Fruit fly (Drosophila melanogaster) whole organism, embryonic: ENCODE measurements around the gene CG7879.

Experiments used
- Bteb2 ChIP-seq: fragments of 200-800 bp; sonication (Bioruptor generic); optimal IDR thresholded peaks from 2 replicates; lab custom pipeline; 2016; ENCODE audit warnings: missing biosample characterization, missing genetic modification characterization
- CG12219 ChIP-seq: fragments of 200-800 bp; sonication (Bioruptor generic); optimal IDR thresholded peaks from 3 replicates; lab custom pipeline; 2018; ENCODE audit warnings: missing biosample characterization, mild to moderate bottlenecking, missing genetic modification characterization
- CG12236 ChIP-seq: fragments of 200-800 bp; sonication (Bioruptor generic); optimal IDR thresholded peaks from 2 replicates; lab custom pipeline; 2016; ENCODE audit warnings: missing biosample characterization, missing genetic modification characterization
- CG12391 ChIP-seq: fragments of 200-800 bp; sonication (Bioruptor generic); optimal IDR thresholded peaks from 3 replicates; lab custom pipeline; 2018; ENCODE audit warnings: missing biosample characterization, mild to moderate bottlenecking, missing genetic modification characterization, moderate library complexity
- CG12659 ChIP-seq: fragments of 200-800 bp; sonication (Bioruptor generic); optimal IDR thresholded peaks from 3 replicates; lab custom pipeline; 2017; ENCODE audit warnings: mild to moderate bottlenecking, missing biosample characterization, missing genetic modification reagents, missing genetic modification characterization
- CG14014 ChIP-seq: fragments of 200-800 bp; sonication (Bioruptor generic); IDR thresholded peaks from 2 replicates; pipeline ENCODE4 v1.3.6; 2022; ENCODE audit warnings: missing biosample characterization, missing genetic modification characterization
- CG1602 ChIP-seq: fragments of 200-800 bp; sonication (Bioruptor generic); optimal IDR thresholded peaks from 3 replicates; lab custom pipeline; 2016; ENCODE audit warnings: missing biosample characterization, missing genetic modification characterization
- CG17385 ChIP-seq: fragments of 200-800 bp; sonication (Bioruptor generic); optimal IDR thresholded peaks from 3 replicates; lab custom pipeline; 2018; ENCODE audit warnings: missing biosample characterization, mild to moderate bottlenecking, missing genetic modification characterization
- CG17612 ChIP-seq: fragments of 200-800 bp; sonication (Bioruptor generic); IDR thresholded peaks from 2 replicates; pipeline ENCODE4 v1.3.6; 2022; ENCODE audit warnings: missing biosample characterization, missing genetic modification characterization
- CG17829 ChIP-seq: fragments of 200-800 bp; optimal IDR thresholded peaks from 2 replicates; lab custom pipeline; 2019; ENCODE audit warnings: missing biosample characterization, mild to moderate bottlenecking, missing genetic modification characterization, moderate library complexity
- CG18619 ChIP-seq: fragments of 200-800 bp; sonication (Bioruptor generic); optimal IDR thresholded peaks from 3 replicates; lab custom pipeline; 2017; ENCODE audit warnings: missing biosample characterization, mild to moderate bottlenecking, missing genetic modification characterization
- CG3065 ChIP-seq: fragments of 200-800 bp; sonication (Bioruptor generic); optimal IDR thresholded peaks from 2 replicates; lab custom pipeline; 2016; ENCODE audit warnings: missing biosample characterization, missing genetic modification characterization
- CG34376 ChIP-seq: fragments of 200-800 bp; sonication (Bioruptor generic); optimal IDR thresholded peaks from 2 replicates; lab custom pipeline; 2018; ENCODE audit warnings: missing biosample characterization, mild to moderate bottlenecking, missing genetic modification characterization
- CG6683 ChIP-seq: fragments of 200-800 bp; sonication (Bioruptor generic); optimal IDR thresholded peaks from 2 replicates; lab custom pipeline; 2017; ENCODE audit warnings: missing biosample characterization, mild to moderate bottlenecking, missing genetic modification characterization, missing genetic modification reagents
- CG6765 ChIP-seq: fragments of 200-800 bp; sonication (Bioruptor generic); optimal IDR thresholded peaks from 3 replicates; lab custom pipeline; 2017; ENCODE audit warnings: missing biosample characterization, mild to moderate bottlenecking, missing genetic modification characterization
- CG9437 ChIP-seq: fragments of 200-800 bp; sonication (Bioruptor generic); optimal IDR thresholded peaks from 2 replicates; lab custom pipeline; 2018; ENCODE audit warnings: missing biosample characterization, mild to moderate bottlenecking, missing genetic modification characterization
- CoRest ChIP-seq: fragments of 200-800 bp; sonication (Bioruptor generic); optimal IDR thresholded peaks from 3 replicates; lab custom pipeline; 2018; ENCODE audit warnings: missing biosample characterization, mild to moderate bottlenecking, missing genetic modification characterization, moderate library complexity
- CrebB ChIP-seq: fragments of 200-800 bp; sonication (Bioruptor generic); optimal IDR thresholded peaks from 3 replicates; lab custom pipeline; 2018; ENCODE audit warnings: missing biosample characterization, mild to moderate bottlenecking, missing genetic modification characterization
- Eip74EF ChIP-seq, 2 experiments: fragments of 200-800 bp in 1 of 2; fragments of >200 bp in 1 of 2; sonication (Bioruptor generic) in 1 of 2; optimal IDR thresholded peaks; 2 replicates each; lab custom pipeline; 2017 to 2019; ENCODE audit warnings: missing biosample characterization in 2 of 2, missing genetic modification characterization in 2 of 2, mild to moderate bottlenecking in 1 of 2, moderate library complexity in 1 of 2
- Fer3 ChIP-seq: fragments of 200-800 bp; sonication (Bioruptor generic); optimal IDR thresholded peaks from 2 replicates; lab custom pipeline; 2018; ENCODE audit warnings: missing biosample characterization, mild to moderate bottlenecking, missing genetic modification characterization, moderate library complexity
- HLHmδ ChIP-seq: fragments of 200-800 bp; sonication (Bioruptor generic); optimal IDR thresholded peaks from 2 replicates; lab custom pipeline; 2018; ENCODE audit warnings: missing biosample characterization, mild to moderate bottlenecking, missing genetic modification characterization, moderate library complexity
- Hand ChIP-seq: fragments of 200-800 bp; sonication (Bioruptor generic); optimal IDR thresholded peaks from 2 replicates; lab custom pipeline; 2017; ENCODE audit warnings: mild to moderate bottlenecking, missing biosample characterization, missing genetic modification reagents, missing genetic modification characterization
- Hr78 ChIP-seq, 2 experiments: fragments of 200-800 bp in 1 of 2; fragments of >200 bp in 1 of 2; sonication (Bioruptor generic) in 1 of 2; optimal IDR thresholded peaks; 2 replicates each; lab custom pipeline; 2017 to 2019; ENCODE audit warnings: missing biosample characterization in 2 of 2, missing genetic modification characterization in 2 of 2, mild to moderate bottlenecking in 1 of 2, moderate library complexity in 1 of 2
- Kr ChIP-seq: fragments of 200-800 bp; sonication (Bioruptor generic); optimal IDR thresholded peaks from 2 replicates; lab custom pipeline; 2017; ENCODE audit warnings: missing biosample characterization, mild to moderate bottlenecking, missing genetic modification characterization
- NfI ChIP-seq: fragments of 200-800 bp; sonication (Bioruptor generic); optimal IDR thresholded peaks from 3 replicates; lab custom pipeline; 2018; ENCODE audit warnings: missing biosample characterization, mild to moderate bottlenecking, missing genetic modification characterization, moderate library complexity
- Oaz ChIP-seq: fragments of 200-800 bp; sonication (Bioruptor generic); IDR thresholded peaks from 2 replicates; pipeline ENCODE4 v1.3.6; 2022; ENCODE audit warnings: missing biosample characterization, missing genetic modification characterization
- Rx ChIP-seq: fragments of 200-800 bp; sonication (Bioruptor generic); IDR thresholded peaks from 2 replicates; pipeline ENCODE4 v1.3.6; 2022; ENCODE audit warnings: missing biosample characterization, missing genetic modification characterization
- Sox102F ChIP-seq: fragments of 200-800 bp; sonication (Bioruptor generic); optimal IDR thresholded peaks from 2 replicates; lab custom pipeline; 2018; ENCODE audit warnings: missing biosample characterization, mild to moderate bottlenecking, missing genetic modification characterization, moderate library complexity
- TFAM ChIP-seq: fragments of 200-800 bp; sonication (Bioruptor generic); optimal IDR thresholded peaks from 2 replicates; lab custom pipeline; 2017; ENCODE audit warnings: missing biosample characterization, missing genetic modification characterization, inconsistent platforms
- Usf ChIP-seq: fragments of 200-800 bp; sonication (Bioruptor generic); optimal IDR thresholded peaks from 2 replicates; lab custom pipeline; 2017; ENCODE audit warnings: missing genotype, missing biosample characterization, missing genetic modification characterization
- ac ChIP-seq: fragments of 200-800 bp; sonication (Bioruptor generic); optimal IDR thresholded peaks from 3 replicates; lab custom pipeline; 2017; ENCODE audit warnings: missing biosample characterization, mild to moderate bottlenecking, missing genetic modification characterization
- al ChIP-seq: fragments of 200-800 bp; sonication (Bioruptor generic); IDR thresholded peaks from 2 replicates; pipeline ENCODE4 v1.3.6; 2022; ENCODE audit warnings: missing biosample characterization, missing genetic modification characterization
- fd96Cb ChIP-seq: fragments of 200-800 bp; sonication (Bioruptor generic); optimal IDR thresholded peaks from 2 replicates; lab custom pipeline; 2018; ENCODE audit warnings: missing biosample characterization, mild to moderate bottlenecking, missing genetic modification characterization, moderate library complexity
- fu2 ChIP-seq: fragments of 200-800 bp; sonication (Bioruptor generic); optimal IDR thresholded peaks from 2 replicates; lab custom pipeline; 2016; ENCODE audit warnings: missing biosample characterization, missing genetic modification characterization
- grau ChIP-seq: fragments of 200-800 bp; optimal IDR thresholded peaks from 3 replicates; lab custom pipeline; 2019; ENCODE audit warnings: missing biosample characterization, mild to moderate bottlenecking, missing genetic modification characterization, moderate library complexity
- ham ChIP-seq: fragments of 200-800 bp; sonication (Bioruptor generic); IDR thresholded peaks from 2 replicates; pipeline ENCODE4 v1.3.6; 2022; ENCODE audit warnings: missing biosample characterization, missing genetic modification characterization
- hkb ChIP-seq, 2 experiments: fragments of 200-800 bp in 1 of 2; fragments of >200 bp in 1 of 2; sonication (Bioruptor generic) in 1 of 2; IDR thresholded peaks in 1 of 2; optimal IDR thresholded peaks in 1 of 2; 2 replicates each; pipeline versions ENCODE4 v1.3.6 to Lab custom; 2017 to 2022; ENCODE audit warnings: missing biosample characterization in 1 of 2, missing genetic modification characterization in 1 of 2
- kay ChIP-seq: fragments of 200-800 bp; sonication (Bioruptor generic); optimal IDR thresholded peaks from 2 replicates; lab custom pipeline; 2016; ENCODE audit warnings: missing biosample characterization, missing genetic modification characterization
- org-1 ChIP-seq: fragments of 200-800 bp; sonication (Bioruptor generic); optimal IDR thresholded peaks from 2 replicates; lab custom pipeline; 2017; ENCODE audit warnings: missing biosample characterization, missing genetic modification characterization
- otp ChIP-seq: fragments of 200-800 bp; sonication (Bioruptor generic); IDR thresholded peaks from 3 replicates; pipeline ENCODE4, ENCODE4 v1.3.6; 2022; ENCODE audit warnings: missing biosample characterization, missing genetic modification characterization
- sens-2 ChIP-seq: fragments of 200-800 bp; sonication (Bioruptor generic); IDR thresholded peaks from 2 replicates; pipeline ENCODE4 v1.3.6; 2022; ENCODE audit warnings: missing biosample characterization, missing genetic modification characterization
- sisA ChIP-seq: fragments of 200-800 bp; sonication (Bioruptor generic); IDR thresholded peaks from 2 replicates; pipeline ENCODE4 v1.3.6; 2022; ENCODE audit warnings: missing biosample characterization, missing genetic modification characterization
- sna ChIP-seq: fragments of 200-800 bp; sonication (Bioruptor generic); IDR thresholded peaks from 2 replicates; pipeline ENCODE4 v1.3.6; 2022; ENCODE audit warnings: missing biosample characterization, missing genetic modification characterization; ENCODE audit not compliant: partially characterized antibody
- sqz ChIP-seq: fragments of 200-800 bp; sonication (Bioruptor generic); optimal IDR thresholded peaks from 3 replicates; lab custom pipeline; 2018; ENCODE audit warnings: missing biosample characterization, mild to moderate bottlenecking, missing genetic modification characterization
- tin ChIP-seq: fragments of 200-800 bp; sonication (Bioruptor generic); optimal IDR thresholded peaks from 3 replicates; lab custom pipeline; 2016; ENCODE audit warnings: missing biosample characterization, missing genetic modification characterization
- tll ChIP-seq, 2 experiments: fragments of 200-800 bp in 1 of 2; fragments of >200 bp in 1 of 2; sonication (Bioruptor generic) in 1 of 2; optimal IDR thresholded peaks; 2 replicates each; lab custom pipeline; 2017 to 2019; ENCODE audit warnings: missing biosample characterization in 2 of 2, missing genetic modification characterization in 2 of 2, mild to moderate bottlenecking in 1 of 2, moderate library complexity in 1 of 2
- ttk ChIP-seq: fragments of 200-800 bp; sonication (Bioruptor generic); IDR thresholded peaks from 2 replicates; pipeline ENCODE4 v2.1.2; 2022; ENCODE audit warnings: missing biosample characterization, missing genetic modification characterization
- vnd ChIP-seq: fragments of 200-800 bp; sonication (Bioruptor generic); IDR thresholded peaks from 3 replicates; pipeline ENCODE4 v1.3.6; 2022; ENCODE audit warnings: missing biosample characterization, missing genetic modification characterization; ENCODE audit not compliant: partially characterized antibody

Gene CG7879

dm6 chr3L:1591692-1592371 is 23.4 kb upstream of the CG7879 start (continued):
- peak in 1 of 2 experiments; percentile 46 for TF ChIP-seq Eip74EF (GFP tag; optimal IDR thresholded peaks at IDR 0.05; lab: Kevin White, UChicago)
- TF ChIP-seq CG14014 (GFP tag; lab: Robert Waterston, UW), result peak; percentile 70; the same call in 1 of the 2 replicates
- peak; percentile 28 for TF ChIP-seq CG12391
- TF ChIP-seq org-1, result peak; percentile 75
- TF ChIP-seq CG12219, result peak; percentile 11
- no peak for TF ChIP-seq ac (GFP tag; lab: Kevin White, UChicago)
- peak; percentile 71 for TF ChIP-seq NfI
- peak; percentile 62 for TF ChIP-seq CoRest (tag; lab: Kevin White, UChicago)
- TF ChIP-seq sna (GFP tag; lab: Robert Waterston, UW), result no peak
- no peak for TF ChIP-seq Sox102F
- no peak for TF ChIP-seq Rx
- TF ChIP-seq Kr (GFP tag; lab: Kevin White, UChicago), result no peak
- no peak for TF ChIP-seq sisA
- no peak for TF ChIP-seq Hr78 (GFP tag; optimal IDR thresholded peaks at IDR 0.05; lab: Kevin White, UChicago)
- TF ChIP-seq hkb (optimal IDR thresholded peaks at IDR 0.05; lab: Kevin White, UChicago), result no peak
- TF ChIP-seq hkb (GFP tag; IDR thresholded peaks at IDR 0.05; lab: Robert Waterston, UW), result peak; percentile 80
- 0 out of 2 replicates have a peak, but pooled peaks have one; percentile 16 for TF ChIP-seq al (GFP tag; lab: Robert Waterston, UW)
- no peak for TF ChIP-seq tin (GFP tag; lab: Kevin White, UChicago)
- TF ChIP-seq Hand (GFP tag; lab: Kevin White, UChicago), result peak; percentile 74
- TF ChIP-seq ham, result no peak
- TF ChIP-seq CG9437 (GFP tag; lab: Kevin White, UChicago), result no peak
- no peak for TF ChIP-seq tll (GFP tag; optimal IDR thresholded peaks at IDR 0.05; lab: Kevin White, UChicago)
- 0 out of 3 replicates have a peak, but pooled peaks have one; percentile 9 for TF ChIP-seq otp (GFP tag; lab: Robert Waterston, UW)
- no peak for TF ChIP-seq CG17829
- TF ChIP-seq sens-2 (GFP tag; lab: Robert Waterston, UW), result no peak
- TF ChIP-seq CG18619 (GFP tag; lab: Kevin White, UChicago), result peak; percentile 79
- peak; percentile 30 for TF ChIP-seq kay (GFP tag; lab: Kevin White, UChicago)
- TF ChIP-seq CG6765 (GFP tag; lab: Kevin White, UChicago), result peak; percentile 91
- no peak for TF ChIP-seq CG1602 (GFP tag; lab: Kevin White, UChicago)
- no peak for TF ChIP-seq vnd (GFP tag; lab: Robert Waterston, UW)
- TF ChIP-seq CG6683 (GFP tag; lab: Kevin White, UChicago), result peak; percentile 79
- peak; percentile 19 for TF ChIP-seq fd96Cb
- peak; percentile 53 for TF ChIP-seq grau (tag; lab: Kevin White, UChicago)
- no peak for TF ChIP-seq TFAM (GFP tag; lab: Kevin White, UChicago)
- TF ChIP-seq Oaz (GFP tag; lab: Robert Waterston, UW), result no peak
- peak; percentile 59 for TF ChIP-seq CG17385 (GFP tag; lab: Kevin White, UChicago)
- TF ChIP-seq CG12659 (GFP tag; lab: Kevin White, UChicago), result peak; percentile 80
- no peak for TF ChIP-seq CG17612
- TF ChIP-seq sqz (GFP tag; lab: Kevin White, UChicago), result no peak
- TF ChIP-seq CG12236 (GFP tag; lab: Kevin White, UChicago), result no peak
- peak; percentile 38 for TF ChIP-seq fu2
- peak; percentile 3 for TF ChIP-seq CG3065 (GFP tag; lab: Kevin White, UChicago)
- TF ChIP-seq Usf (GFP tag; lab: Kevin White, UChicago), result peak; percentile 14
- TF ChIP-seq Bteb2, result peak; percentile 60
- peak; percentile 88 for TF ChIP-seq Fer3
- no peak for TF ChIP-seq ttk (GFP tag; lab: Robert Waterston, UW)
- peak; percentile 75 for TF ChIP-seq CrebB (tag; lab: Kevin White, UChicago)
- peak; percentile 83 for TF ChIP-seq CG34376 (GFP tag; lab: Kevin White, UChicago)
- TF ChIP-seq HLHmδ (GFP tag; lab: Kevin White, UChicago), result no peak
